Fruit fly (Drosophila melanogaster) whole organism, wandering third instar larva: ENCODE results near the gene CG14882.
A peak's percentile ranks its signal among the peaks of the same experiment; 100 is the strongest.

Experiments used
- Abd-B ChIP-seq: fragments of >200 bp; optimal IDR thresholded peaks from 2 replicates; lab custom pipeline; 2017; ENCODE audit warnings: missing biosample characterization, missing genetic modification characterization
- CG32264 ChIP-seq: fragments of 200-800 bp; sonication (Bioruptor generic); optimal IDR thresholded peaks from 2 replicates; lab custom pipeline; 2016; ENCODE audit warnings: missing biosample characterization, missing genetic modification characterization
- CrebA ChIP-seq: fragments of 200-800 bp; sonication (Bioruptor generic); optimal IDR thresholded peaks from 2 replicates; lab custom pipeline; 2016; ENCODE audit warnings: missing biosample characterization, mild to moderate bottlenecking, missing genetic modification characterization, borderline replicate concordance
- Dfd ChIP-seq: fragments of >200 bp; optimal IDR thresholded peaks from 2 replicates; lab custom pipeline; 2017; ENCODE audit warnings: missing biosample characterization, missing genetic modification characterization
- Hr78 ChIP-seq: fragments of >200 bp; optimal IDR thresholded peaks from 2 replicates; lab custom pipeline; 2017; ENCODE audit warnings: missing biosample characterization, missing genetic modification characterization
- Sp1 ChIP-seq: fragments of 200-800 bp; sonication (Bioruptor generic); optimal IDR thresholded peaks from 3 replicates; lab custom pipeline; 2019; ENCODE audit warnings: missing biosample characterization, mild to moderate bottlenecking, missing genetic modification characterization, moderate library complexity
- Vsx2 ChIP-seq: fragments of 200-300, 225-300 bp; sonication (Bioruptor generic); optimal IDR thresholded peaks from 2 replicates; lab custom pipeline; 2018; ENCODE audit warnings: missing biosample characterization, missing genetic modification characterization; ENCODE audit not compliant: partially characterized antibody
- h ChIP-seq: fragments of 200-800 bp; sonication (Bioruptor generic); optimal IDR thresholded peaks from 3 replicates; lab custom pipeline; 2016; ENCODE audit warnings: missing biosample characterization, mild to moderate bottlenecking, missing genetic modification characterization
- pan ChIP-seq: fragments of >200 bp; optimal IDR thresholded peaks from 2 replicates; lab custom pipeline; 2017
- rgr ChIP-seq: fragments of 200-800 bp; sonication (Bioruptor generic); optimal IDR thresholded peaks from 3 replicates; lab custom pipeline; 2016; ENCODE audit warnings: missing biosample characterization, mild to moderate bottlenecking, missing genetic modification characterization
- usp ChIP-seq: fragments of >200 bp; optimal IDR thresholded peaks from 2 replicates; lab custom pipeline; 2017; ENCODE audit warnings: missing biosample characterization, missing genetic modification characterization

- TF ChIP-seq Hr78 (no peak), CG32264 (no peak), h (no peak), usp (GFP tag; lab: Kevin White, UChicago) (no peak), Abd-B (GFP tag; lab: Kevin White, UChicago) (no peak), CrebA (GFP tag; lab: Kevin White, UChicago) (no peak), Sp1 (GFP tag; lab: Kevin White, UChicago) (peak; percentile 70), rgr (GFP tag; lab: Kevin White, UChicago) (peak; percentile 64), Vsx2 (GFP tag; lab: Kevin White, UChicago) (no peak), pan (lab: Kevin White, UChicago) (no peak), Dfd (GFP tag; lab: Kevin White, UChicago) (no peak)
Observed at dm6 chr3R:16432665-16433065, 10.3 kb upstream of the CG14882 start, which contains the start of gene Fntb.
